Worm (Caenorhabditis elegans): ENCODE data around the gene clec-161.

- TF ChIP-seq him-1 (tag; optimal IDR thresholded peaks at IDR 0.05) (no peak), W03F9.2 (tag; optimal IDR thresholded peaks at IDR 0.05) (no peak)
Measured at ce11 chrIII:9645099-9645498, 36.5 kb upstream of the clec-161 start.
